Worm (Caenorhabditis elegans) whole organism, L2 larva: ENCODE measurements around the gene Y57G11C.5.

Source experiments
- C34F6.9 ChIP-seq: fragments of 150-350 bp; optimal IDR thresholded peaks from 2 replicates; lab custom pipeline; 2014; ENCODE audit warnings: missing biosample characterization, missing genetic modification characterization
- F13H6.1 ChIP-seq: sonication (generic microtip); optimal IDR thresholded peaks from 2 replicates; lab custom pipeline; 2016; ENCODE audit warnings: missing genetic modification characterization, missing compliant biosample characterization
- Y55F3AM.14 ChIP-seq: fragments of 200-800 bp; sonication (Bioruptor generic); optimal IDR thresholded peaks from 2 replicates; lab custom pipeline; 2018; ENCODE audit warnings: mild to moderate bottlenecking, missing genetic modification characterization, missing compliant biosample characterization
- ZK546.5 ChIP-seq: sonication (generic microtip); optimal IDR thresholded peaks from 2 replicates; lab custom pipeline; 2017; ENCODE audit warnings: missing biosample characterization, missing genetic modification characterization
- alr-1 ChIP-seq: fragments of 150-350 bp; optimal IDR thresholded peaks from 2 replicates; lab custom pipeline; 2014; ENCODE audit warnings: missing biosample characterization, missing genetic modification characterization
- ama-1 ChIP-seq: fragments of 150-350 bp; optimal IDR thresholded peaks from 2 replicates; lab custom pipeline; 2018; ENCODE audit warnings: inconsistent platforms
- blmp-1 ChIP-seq: sonication (generic microtip); optimal IDR thresholded peaks from 2 replicates; lab custom pipeline; 2017; ENCODE audit warnings: missing genetic modification characterization, mild to moderate bottlenecking, missing compliant biosample characterization, antibody characterized with exemption, moderate library complexity; ENCODE audit not compliant: insufficient read depth
- ceh-16 ChIP-seq: fragments of 150-350 bp; optimal IDR thresholded peaks from 2 replicates; lab custom pipeline; 2014; ENCODE audit warnings: missing biosample characterization, missing genetic modification characterization
- crh-2 ChIP-seq: sonication (generic microtip); optimal IDR thresholded peaks from 2 replicates; lab custom pipeline; 2017; ENCODE audit warnings: missing biosample characterization, missing genetic modification characterization
- egl-27 ChIP-seq: sonication (generic microtip); optimal IDR thresholded peaks from 3 replicates; lab custom pipeline; 2017; ENCODE audit warnings: missing biosample characterization, missing genetic modification reagents, missing genetic modification characterization
- fos-1 ChIP-seq: fragments of 150-350 bp; optimal IDR thresholded peaks from 2 replicates; lab custom pipeline; 2014; ENCODE audit warnings: missing biosample characterization, missing genetic modification characterization
- gmeb-1 ChIP-seq: fragments of 150-350 bp; optimal IDR thresholded peaks from 2 replicates; lab custom pipeline; 2014; ENCODE audit warnings: missing biosample characterization, missing genetic modification characterization
- lin-13 ChIP-seq: fragments of 150-350 bp; optimal IDR thresholded peaks from 2 replicates; lab custom pipeline; 2014; ENCODE audit warnings: missing biosample characterization, missing genetic modification reagents, missing genetic modification characterization
- lin-39 ChIP-seq: fragments of 150-350 bp; optimal IDR thresholded peaks from 2 replicates; lab custom pipeline; 2014; ENCODE audit warnings: missing biosample characterization, missing genetic modification reagents, missing genetic modification characterization
- lsy-2 ChIP-seq, 2 experiments: fragments of 150-350 bp in 1 of 2; sonication (generic microtip) in 1 of 2; optimal IDR thresholded peaks; 2 replicates each; lab custom pipeline; 2014 to 2017; ENCODE audit warnings: missing biosample characterization in 2 of 2, missing genetic modification characterization in 2 of 2
- mab-5 ChIP-seq: fragments of 150-350 bp; optimal IDR thresholded peaks from 2 replicates; lab custom pipeline; 2014; ENCODE audit warnings: missing biosample characterization, missing genetic modification characterization
- mbf-1 ChIP-seq: sonication (generic microtip); optimal IDR thresholded peaks from 2 replicates; lab custom pipeline; 2017; ENCODE audit warnings: missing biosample characterization, missing genetic modification characterization
- mdl-1 ChIP-seq, 2 experiments: fragments of 150-350 bp in 1 of 2; sonication (generic microtip) in 1 of 2; optimal IDR thresholded peaks; 2 replicates each; lab custom pipeline; 2017; ENCODE audit warnings: missing biosample characterization in 2 of 2, missing genetic modification characterization in 2 of 2
- nhr-12 ChIP-seq: fragments of 150-350 bp; optimal IDR thresholded peaks from 2 replicates; lab custom pipeline; 2014; ENCODE audit warnings: missing biosample characterization, missing genetic modification characterization
- nhr-129 ChIP-seq: fragments of 150-350 bp; optimal IDR thresholded peaks from 2 replicates; lab custom pipeline; 2014; ENCODE audit warnings: missing biosample characterization, missing genetic modification characterization
- nhr-21 ChIP-seq: fragments of 150-350 bp; optimal IDR thresholded peaks from 2 replicates; lab custom pipeline; 2014; ENCODE audit warnings: missing biosample characterization, missing genetic modification characterization
- nhr-23 ChIP-seq: fragments of 150-350 bp; optimal IDR thresholded peaks from 2 replicates; lab custom pipeline; 2014; ENCODE audit warnings: missing biosample characterization, missing genetic modification reagents, missing genetic modification characterization
- nhr-237 ChIP-seq: fragments of 150-350 bp; optimal IDR thresholded peaks from 2 replicates; lab custom pipeline; 2014; ENCODE audit warnings: missing biosample characterization, missing genetic modification characterization
- nhr-25 ChIP-seq: fragments of 150-350 bp; sonication (generic microtip); optimal IDR thresholded peaks from 3 replicates; lab custom pipeline; 2014; ENCODE audit warnings: missing biosample characterization, missing genetic modification characterization
- nhr-6 ChIP-seq: fragments of 150-350 bp; optimal IDR thresholded peaks from 2 replicates; lab custom pipeline; 2014; ENCODE audit warnings: missing biosample characterization, missing genetic modification characterization
- sma-3 ChIP-seq: sonication (generic microtip); optimal IDR thresholded peaks from 2 replicates; lab custom pipeline; 2016; ENCODE audit warnings: missing genetic modification reagents, missing genetic modification characterization, missing compliant biosample characterization
- sma-9 ChIP-seq, 2 experiments: fragments of 150-350 bp in 1 of 2; sonication (generic microtip) in 1 of 2; optimal IDR thresholded peaks; 2 replicates each; lab custom pipeline; 2014 to 2016; ENCODE audit warnings: missing genetic modification characterization in 2 of 2, mild to moderate bottlenecking in 1 of 2, missing biosample characterization in 1 of 2, missing compliant biosample characterization in 1 of 2, missing genetic modification reagents in 1 of 2, moderate library complexity in 1 of 2
- unc-55 ChIP-seq: fragments of 150-350 bp; sonication (generic microtip); optimal IDR thresholded peaks from 3 replicates; lab custom pipeline; 2014; ENCODE audit warnings: missing biosample characterization, missing genetic modification reagents, missing genetic modification characterization
- ztf-1 ChIP-seq: fragments of 200-800 bp; sonication (Bioruptor generic); conservative IDR thresholded peaks from 2 replicates; pipeline ENCODE4 v1.3.6; 2022; ENCODE audit warnings: missing genetic modification characterization, missing compliant biosample characterization
- ztf-11 ChIP-seq: sonication (generic microtip); optimal IDR thresholded peaks from 2 replicates; lab custom pipeline; 2017; ENCODE audit warnings: missing biosample characterization, missing genetic modification characterization

Gene Y57G11C.5

ce11 chrIV:14792602-14793232 is 27.5 kb upstream of the Y57G11C.5 start, which contains the start of gene gdi-1:
TSS of gene gdi-1 (minus strand) at chrIV:14792887.
- TF ChIP-seq ama-1 (lab: Kevin White, UChicago), result peak; percentile 45
- TF ChIP-seq ceh-16 (tag; lab: Kevin White, UChicago), result no peak
- peak in 1 of 2 experiments; percentile 33 for TF ChIP-seq lsy-2 (tag; optimal IDR thresholded peaks at IDR 0.05; lab: Kevin White, UChicago)

- peak; percentile 18 for TF ChIP-seq ama-1 (lab: Kevin White, UChicago)
- TF ChIP-seq ZK546.5, result no peak
- TF ChIP-seq nhr-6 (tag; lab: Kevin White, UChicago), result no peak
- no peak for TF ChIP-seq C34F6.9 (tag; lab: Kevin White, UChicago)
- TF ChIP-seq lsy-2 (tag; optimal IDR thresholded peaks at IDR 0.05; lab: Kevin White, UChicago), result peak in 1 of 2 experiments; percentile 13
Observed at ce11 chrIV:14790579-14790978, 25.3 kb upstream of the Y57G11C.5 start.

ce11 chrIV:14786374-14787136 is 21.3 kb upstream of the Y57G11C.5 start, which contains the start of gene melo-1:
TSS of gene melo-1 (plus strand) at chrIV:14787031.
- no peak for TF ChIP-seq mdl-1 (tag; optimal IDR thresholded peaks at IDR 0.05; lab: Kevin White, UChicago)
- TF ChIP-seq nhr-129, result peak; percentile 22
- peak; percentile 23 for TF ChIP-seq mab-5 (tag; lab: Kevin White, UChicago)
- peak; percentile 56 for TF ChIP-seq unc-55 (GFP tag; lab: Kevin White, UChicago)
- TF ChIP-seq ztf-1 (GFP tag; lab: Robert Waterston, UW), result no peak
- peak; percentile 17 for TF ChIP-seq nhr-25 (tag; lab: Kevin White, UChicago)
- peak; percentile 5 for TF ChIP-seq egl-27
- no peak for TF ChIP-seq ceh-16 (tag; lab: Kevin White, UChicago)
- no peak for TF ChIP-seq alr-1 (tag; lab: Kevin White, UChicago)
- TF ChIP-seq C34F6.9 (tag; lab: Kevin White, UChicago), result peak; percentile 90
- peak; percentile 32 for TF ChIP-seq fos-1
- peak; percentile 86 for TF ChIP-seq crh-2 (tag; lab: Kevin White, UChicago)
- no peak for TF ChIP-seq nhr-237
- peak; percentile 14 for TF ChIP-seq nhr-6 (tag; lab: Kevin White, UChicago)
- peak in 1 of 2 experiments; percentile 62 for TF ChIP-seq lsy-2 (tag; optimal IDR thresholded peaks at IDR 0.05; lab: Kevin White, UChicago)
- peak; percentile 36 for TF ChIP-seq lin-13 (GFP tag; lab: Kevin White, UChicago)
- TF ChIP-seq mbf-1, result no peak
- peak; percentile 25 for TF ChIP-seq ama-1 (lab: Kevin White, UChicago)
- peak; percentile 60 for TF ChIP-seq gmeb-1 (tag; lab: Kevin White, UChicago)
- peak; percentile 55 for TF ChIP-seq F13H6.1 (tag; lab: Kevin White, UChicago)
- TF ChIP-seq sma-3 (GFP tag; lab: Kevin White, UChicago), result peak; percentile 39
- peak; percentile 4 for TF ChIP-seq sma-9 (GFP tag; optimal IDR thresholded peaks at IDR 0.05; lab: Kevin White, UChicago)
- no peak for TF ChIP-seq sma-9 (tag; optimal IDR thresholded peaks at IDR 0.05; lab: Kevin White, UChicago)

ce11 chrIV:14784481-14784880 is 19.2 kb upstream of the Y57G11C.5 start, which contains the start of gene nlp-56:
TSS of gene nlp-56 (minus strand) at chrIV:14784737.
- no peak for TF ChIP-seq mbf-1
- no peak for TF ChIP-seq C34F6.9 (tag; lab: Kevin White, UChicago)
- no peak for TF ChIP-seq nhr-21 (tag; lab: Kevin White, UChicago)
- TF ChIP-seq ztf-11 (tag; lab: Kevin White, UChicago), result no peak
- no peak for TF ChIP-seq fos-1
- TF ChIP-seq lin-39 (tag; lab: Kevin White, UChicago), result no peak
- TF ChIP-seq nhr-12, result no peak
- no peak for TF ChIP-seq ztf-1 (GFP tag; lab: Robert Waterston, UW)
- TF ChIP-seq nhr-23 (tag; lab: Kevin White, UChicago), result no peak
- TF ChIP-seq Y55F3AM.14 (GFP tag; lab: Kevin White, UChicago), result no peak
- no peak for TF ChIP-seq nhr-129
- no peak for TF ChIP-seq sma-9 (GFP tag; optimal IDR thresholded peaks at IDR 0.05; lab: Kevin White, UChicago)
- TF ChIP-seq sma-9 (tag; optimal IDR thresholded peaks at IDR 0.05; lab: Kevin White, UChicago), result no peak
- TF ChIP-seq nhr-6 (tag; lab: Kevin White, UChicago), result no peak
- no peak for TF ChIP-seq blmp-1 (tag; lab: Kevin White, UChicago)
